Worm (Caenorhabditis elegans) whole organism, L4 larva: ENCODE measurements around the gene ver-3.

Source experiments
- D1046.2 ChIP-seq: fragments of 200-800 bp; sonication (Bioruptor generic); IDR thresholded peaks from 2 replicates; pipeline ENCODE4 v1.3.6; 2022; ENCODE audit warnings: missing genetic modification characterization, missing compliant biosample characterization
- F26F4.8 ChIP-seq: fragments of 200-800 bp; sonication (Bioruptor generic); conservative IDR thresholded peaks from 2 replicates; pipeline ENCODE4 v1.3.6; 2022; ENCODE audit warnings: missing genetic modification characterization, missing compliant biosample characterization
- Y48G9A.11 ChIP-seq: fragments of 200-800 bp; sonication (Bioruptor generic); IDR thresholded peaks from 2 replicates; pipeline ENCODE4 v1.3.6; 2022; ENCODE audit warnings: missing genetic modification reagents, missing genetic modification characterization, missing compliant biosample characterization
- Y75B8A.6 ChIP-seq: fragments of 200-800 bp; sonication (Bioruptor generic); IDR thresholded peaks from 2 replicates; pipeline ENCODE4 v1.3.6; 2022; ENCODE audit warnings: missing genetic modification reagents, missing genetic modification characterization, missing compliant biosample characterization
- aha-1 ChIP-seq: fragments of 150-350 bp; peaks from one replicate; lab custom pipeline; 2014; ENCODE audit warnings: missing biosample characterization, missing genetic modification characterization
- arid-1 ChIP-seq: fragments of 200-800 bp; sonication (Bioruptor generic); conservative IDR thresholded peaks from 2 replicates; pipeline ENCODE4 v1.3.6; 2022; ENCODE audit warnings: missing genetic modification reagents, missing genetic modification characterization, missing compliant biosample characterization
- ceh-62 ChIP-seq: sonication (generic microtip); optimal IDR thresholded peaks from 2 replicates; lab custom pipeline; 2017; ENCODE audit warnings: missing biosample characterization, missing genetic modification characterization
- ces-1 ChIP-seq: fragments of 150-350 bp; sonication (generic microtip); optimal IDR thresholded peaks from 4 replicates; lab custom pipeline; 2014; ENCODE audit warnings: missing biosample characterization, missing genetic modification reagents, missing genetic modification characterization
- daf-12 ChIP-seq: fragments of 150-350 bp; optimal IDR thresholded peaks from 2 replicates; lab custom pipeline; 2014; ENCODE audit warnings: missing biosample characterization, missing genetic modification reagents, missing genetic modification characterization
- daf-16 ChIP-seq, 3 experiments: sonication (generic microtip); optimal IDR thresholded peaks; 2 replicates each; lab custom pipeline; 2016 to 2017; ENCODE audit warnings: missing genetic modification characterization in 3 of 3, missing genetic modification reagents in 3 of 3, mild to moderate bottlenecking in 2 of 3, missing compliant biosample characterization in 2 of 3, missing biosample characterization in 1 of 3, moderate library complexity in 1 of 3
- dmd-9 ChIP-seq: fragments of 200-800 bp; sonication (Bioruptor generic); IDR thresholded peaks from 2 replicates; pipeline ENCODE4 v1.3.6; 2022; ENCODE audit warnings: missing genetic modification reagents, missing genetic modification characterization, missing compliant biosample characterization
- duxl-1 ChIP-seq: sonication (generic microtip); optimal IDR thresholded peaks from 2 replicates; lab custom pipeline; 2016; ENCODE audit warnings: mild to moderate bottlenecking, missing genetic modification characterization, moderate library complexity, missing compliant biosample characterization; ENCODE audit not compliant: poor library complexity
- dve-1 ChIP-seq: sonication (generic microtip); optimal IDR thresholded peaks from 2 replicates; lab custom pipeline; 2017; ENCODE audit warnings: antibody characterized with exemption, mild to moderate bottlenecking, missing genetic modification characterization, missing compliant biosample characterization; ENCODE audit not compliant: insufficient read depth
- gei-8 ChIP-seq: fragments of 200-800 bp; sonication (Bioruptor generic); optimal IDR thresholded peaks from 2 replicates; lab custom pipeline; 2018; ENCODE audit warnings: mild to moderate bottlenecking, missing genetic modification characterization, missing compliant biosample characterization
- hmg-1.1 ChIP-seq: fragments of 200-800 bp; sonication (Bioruptor generic); IDR thresholded peaks from 2 replicates; pipeline ENCODE4 v1.3.6; 2022; ENCODE audit warnings: missing genetic modification reagents, missing genetic modification characterization, missing compliant biosample characterization
- lin-13 ChIP-seq: fragments of 150-350 bp; optimal IDR thresholded peaks from 2 replicates; lab custom pipeline; 2014; ENCODE audit warnings: missing biosample characterization, missing genetic modification reagents, missing genetic modification characterization
- lin-39 ChIP-seq: fragments of 150-350 bp; optimal IDR thresholded peaks from 2 replicates; lab custom pipeline; 2014; ENCODE audit warnings: missing biosample characterization, missing genetic modification reagents, missing genetic modification characterization
- lir-3 ChIP-seq: sonication (generic microtip); optimal IDR thresholded peaks from 2 replicates; lab custom pipeline; 2016; ENCODE audit warnings: mild to moderate bottlenecking, missing genetic modification characterization, missing compliant biosample characterization
- mdt-29 ChIP-seq: fragments of 200-800 bp; sonication (Bioruptor generic); IDR thresholded peaks from 2 replicates; pipeline ENCODE4 v1.3.6; 2022; ENCODE audit warnings: missing genetic modification reagents, missing genetic modification characterization, missing compliant biosample characterization
- mep-1 ChIP-seq: fragments of 150-350 bp; sonication (generic microtip); optimal IDR thresholded peaks from 3 replicates; lab custom pipeline; 2014; ENCODE audit warnings: missing biosample characterization, missing genetic modification characterization
- nhr-11 ChIP-seq: fragments of 150-350 bp; optimal IDR thresholded peaks from 2 replicates; lab custom pipeline; 2014; ENCODE audit warnings: missing biosample characterization, missing genetic modification characterization
- nhr-111 ChIP-seq: fragments of 200-800 bp; sonication (Bioruptor generic); optimal IDR thresholded peaks from 2 replicates; lab custom pipeline; 2018; ENCODE audit warnings: mild to moderate bottlenecking, missing genetic modification characterization, missing compliant biosample characterization
- nhr-25 ChIP-seq: sonication (generic microtip); optimal IDR thresholded peaks from 2 replicates; lab custom pipeline; 2017; ENCODE audit warnings: missing genetic modification characterization, mild to moderate bottlenecking, missing compliant biosample characterization, antibody characterized with exemption, moderate library complexity, borderline replicate concordance; ENCODE audit not compliant: insufficient read depth
- nhr-28 ChIP-seq: fragments of 150-350 bp; optimal IDR thresholded peaks from 2 replicates; lab custom pipeline; 2014; ENCODE audit warnings: missing biosample characterization, missing genetic modification characterization
- nhr-41 ChIP-seq: fragments of 200-800 bp; sonication (Bioruptor generic); IDR thresholded peaks from 2 replicates; pipeline ENCODE4 v1.3.6; 2022; ENCODE audit warnings: missing genetic modification reagents, missing genetic modification characterization, missing compliant biosample characterization
- php-3 ChIP-seq: fragments of 200-800 bp; sonication (Bioruptor generic); IDR thresholded peaks from 2 replicates; pipeline ENCODE4 v1.3.6; 2022; ENCODE audit warnings: missing genetic modification reagents, missing genetic modification characterization, missing compliant biosample characterization
- pqm-1 ChIP-seq: sonication (generic microtip); optimal IDR thresholded peaks from 2 replicates; lab custom pipeline; 2017; ENCODE audit warnings: missing biosample characterization, missing genetic modification characterization
- sdz-12 ChIP-seq: fragments of 200-800 bp; sonication (Bioruptor generic); optimal IDR thresholded peaks from 2 replicates; lab custom pipeline; 2018; ENCODE audit warnings: mild to moderate bottlenecking, missing genetic modification characterization, missing compliant biosample characterization
- set-16 ChIP-seq: fragments of 200-800 bp; sonication (Bioruptor generic); IDR thresholded peaks from 2 replicates; pipeline ENCODE4 v1.3.6; 2022; ENCODE audit warnings: missing genetic modification reagents, missing genetic modification characterization, missing compliant biosample characterization
- tag-97 ChIP-seq: fragments of 200-800 bp; sonication (Bioruptor generic); IDR thresholded peaks from 2 replicates; pipeline ENCODE4 v1.3.6; 2022; ENCODE audit warnings: missing genetic modification characterization, missing compliant biosample characterization
- tra-1 ChIP-seq: fragments of 200-800 bp; sonication (Bioruptor generic); IDR thresholded peaks from 2 replicates; pipeline ENCODE4 v1.3.6; 2022; ENCODE audit warnings: missing genetic modification reagents, missing genetic modification characterization, missing compliant biosample characterization
- unc-62 ChIP-seq, 3 experiments: fragments of 150-350 bp in 1 of 3; sonication (generic microtip); optimal IDR thresholded peaks in 2 of 3; peaks in 1 of 3; 1 replicate in 1 of 3; 2 replicates in 2 of 3; lab custom pipeline; 2014 to 2017; ENCODE audit warnings: missing biosample characterization in 3 of 3, missing genetic modification characterization in 3 of 3, missing genetic modification reagents in 3 of 3, missing genotype in 1 of 3

Gene ver-3

DNA sequence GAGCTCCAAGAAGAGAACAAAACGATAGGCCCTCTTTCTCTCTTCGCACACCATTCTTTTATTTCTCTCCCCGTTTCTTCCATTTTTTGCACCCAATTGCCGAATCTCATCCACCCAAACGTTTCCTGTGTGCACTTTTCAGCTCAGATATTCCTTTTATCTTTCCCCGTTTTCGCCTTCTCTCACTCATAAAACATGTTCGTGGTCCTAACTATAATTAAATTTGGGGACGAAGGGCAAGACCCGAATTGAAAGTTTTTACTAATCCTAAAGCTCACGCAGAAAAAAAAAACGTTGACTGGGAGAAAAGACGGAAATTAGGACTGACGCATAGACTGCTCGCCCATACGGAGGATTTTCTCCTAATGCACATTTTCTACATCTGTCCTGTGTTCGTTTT lies 26.8 kb upstream of the ver-3 start:
- no peak for TF ChIP-seq aha-1 (tag; lab: Kevin White, UChicago)
- peak; percentile 54 for TF ChIP-seq ces-1 (GFP tag; lab: Kevin White, UChicago)
- TF ChIP-seq tag-97 (GFP tag; lab: Robert Waterston, UW): no peak
- no peak for TF ChIP-seq D1046.2 (GFP tag; lab: Robert Waterston, UW)
- TF ChIP-seq, all 104 proteins: peak for 1

DNA sequence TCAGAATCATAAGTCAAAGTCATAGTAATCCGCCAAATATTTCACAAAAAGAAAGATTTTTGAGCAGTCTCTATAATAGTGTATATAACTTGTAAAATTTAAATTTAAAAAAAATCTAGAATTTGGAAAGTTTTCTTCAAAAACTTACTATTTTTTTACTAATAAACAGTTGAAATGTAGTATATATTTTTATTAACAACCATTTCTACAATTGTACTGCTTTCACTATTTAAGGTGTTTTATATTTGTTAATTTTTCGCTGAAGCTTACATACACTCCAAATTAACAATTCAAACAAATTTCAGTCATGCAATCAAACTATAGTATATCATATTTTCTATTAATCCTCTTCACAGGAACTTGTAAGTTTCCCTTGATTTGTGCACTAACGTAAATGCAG lies 26.0 kb upstream of the ver-3 start, which contains the start of gene lge-1:
Gene lge-1, plus strand, starts transcription at position 301 of the 400 bp plus-strand sequence.
- TF ChIP-seq duxl-1 (tag; lab: Kevin White, UChicago): no peak
- TF ChIP-seq gei-8 (GFP tag; lab: Kevin White, UChicago): no peak
- TF ChIP-seq nhr-25 (tag; lab: Kevin White, UChicago): no peak
- no peak for TF ChIP-seq mdt-29
- TF ChIP-seq lin-39 (tag; lab: Kevin White, UChicago): no peak
- TF ChIP-seq ceh-62 (tag; lab: Kevin White, UChicago): no peak
- TF ChIP-seq pqm-1: no peak
- no peak for TF ChIP-seq lin-13
- no peak for TF ChIP-seq tra-1 (GFP tag; lab: Robert Waterston, UW)
- no peak for TF ChIP-seq hmg-1.1 (GFP tag; lab: Robert Waterston, UW)
- no peak for TF ChIP-seq unc-62 (GFP tag; optimal IDR thresholded peaks at IDR 0.05 in 1 of 2; lab: Kevin White, UChicago)
- no peak for TF ChIP-seq unc-62 (tag; optimal IDR thresholded peaks at IDR 0.05; lab: Kevin White, UChicago)
- TF ChIP-seq nhr-28 (tag; lab: Kevin White, UChicago): no peak

DNA sequence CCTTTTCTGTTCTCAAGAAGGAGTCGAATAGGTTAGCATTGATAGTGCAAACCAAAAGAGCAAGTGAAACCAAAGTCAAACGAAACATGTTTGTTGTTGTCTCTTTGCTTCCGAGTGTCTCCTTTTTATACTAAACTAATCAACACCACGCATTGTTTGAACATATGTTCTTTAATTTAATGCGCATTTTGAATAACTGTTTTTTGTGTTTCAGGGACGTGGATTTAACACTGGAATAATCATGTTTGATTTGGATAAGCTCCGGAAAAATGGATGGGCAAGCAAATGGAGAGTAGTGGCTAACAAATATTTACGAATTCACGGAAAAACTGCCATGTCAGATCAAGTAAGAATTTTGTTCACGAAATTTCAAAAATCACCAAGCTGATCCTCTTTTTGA lies 24.6 kb upstream of the ver-3 start, which contains the start of gene K09C8.9:
Gene K09C8.9, minus strand, starts transcription at position 101 of the 400 bp plus-strand sequence.
- no peak for TF ChIP-seq F26F4.8
- no peak for TF ChIP-seq Y75B8A.6 (GFP tag; lab: Robert Waterston, UW)
- no peak for TF ChIP-seq mep-1 (tag; lab: Kevin White, UChicago)
- TF ChIP-seq nhr-111 (GFP tag; lab: Kevin White, UChicago): no peak
- TF ChIP-seq nhr-11 (tag; lab: Kevin White, UChicago): no peak
- TF ChIP-seq aha-1 (tag; lab: Kevin White, UChicago): no peak
- TF ChIP-seq php-3: no peak
- TF ChIP-seq lir-3 (tag; lab: Kevin White, UChicago): no peak
- no peak for TF ChIP-seq set-16 (GFP tag; lab: Robert Waterston, UW)

DNA sequence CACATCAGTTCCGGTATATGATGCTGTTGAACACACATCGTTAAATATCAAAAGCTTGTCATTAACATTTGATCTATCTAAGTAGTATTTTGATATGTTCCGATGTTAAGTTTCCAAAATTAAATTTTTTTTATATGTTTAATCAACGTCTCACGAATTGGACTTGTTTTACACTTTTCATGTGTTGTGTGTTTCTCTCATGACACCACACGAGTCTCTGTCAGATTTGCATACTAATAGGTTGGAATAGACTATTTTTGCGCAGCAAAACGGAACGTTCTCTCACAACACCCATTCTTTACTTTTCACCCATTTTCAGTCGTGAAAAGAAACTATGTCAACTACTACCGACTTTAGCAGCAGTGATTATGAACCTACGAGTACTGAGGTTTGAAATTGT lies 21.6 kb upstream of the ver-3 start, which contains the start of gene K09C8.8:
Gene K09C8.8, plus strand, starts transcription at position 301 of the 400 bp plus-strand sequence.
- TF ChIP-seq nhr-41 (GFP tag; lab: Robert Waterston, UW) (no peak), sdz-12 (GFP tag; lab: Kevin White, UChicago) (no peak), dve-1 (tag; lab: Kevin White, UChicago) (no peak), nhr-28 (tag; lab: Kevin White, UChicago) (no peak), arid-1 (GFP tag; lab: Robert Waterston, UW) (no peak), daf-16 (GFP tag; optimal IDR thresholded peaks at IDR 0.05; lab: Kevin White, UChicago) (no peak), daf-16 (tag; optimal IDR thresholded peaks at IDR 0.05; lab: Kevin White, UChicago) (no peak), Y48G9A.11 (GFP tag; lab: Robert Waterston, UW) (no peak)

- peak; percentile 71 for TF ChIP-seq aha-1 (tag; lab: Kevin White, UChicago)
- no peak for TF ChIP-seq daf-12 (tag; lab: Kevin White, UChicago)
- TF ChIP-seq lin-13: no peak
- peak in 1 of 2 experiments; percentile 85 for TF ChIP-seq unc-62 (GFP tag; optimal IDR thresholded peaks at IDR 0.05 in 1 of 2; lab: Kevin White, UChicago)
- TF ChIP-seq unc-62 (tag; optimal IDR thresholded peaks at IDR 0.05; lab: Kevin White, UChicago): no peak
- TF ChIP-seq dmd-9 (GFP tag; lab: Robert Waterston, UW): no peak
These were observed 21.2 kb upstream of the ver-3 start for ce11 chrX:10971118-10971517.
